Worm (Caenorhabditis elegans) whole organism, L4/young adult: ENCODE results near the gene Y39A3B.1.

Source experiments
- W03F9.2 ChIP-seq: fragments of 150-350 bp; optimal IDR thresholded peaks from 2 replicates; lab custom pipeline; 2014; ENCODE audit warnings: missing biosample characterization, missing genetic modification characterization
- dao-5 ChIP-seq: sonication (generic microtip); optimal IDR thresholded peaks from 2 replicates; lab custom pipeline; 2016; ENCODE audit warnings: missing genotype, missing genetic modification characterization, moderate library complexity, missing compliant biosample characterization
- him-1 ChIP-seq: sonication (generic microtip); optimal IDR thresholded peaks from 2 replicates; lab custom pipeline; 2016; ENCODE audit warnings: missing genotype, missing genetic modification reagents, missing genetic modification characterization, missing compliant biosample characterization

Gene Y39A3B.1

DNA sequence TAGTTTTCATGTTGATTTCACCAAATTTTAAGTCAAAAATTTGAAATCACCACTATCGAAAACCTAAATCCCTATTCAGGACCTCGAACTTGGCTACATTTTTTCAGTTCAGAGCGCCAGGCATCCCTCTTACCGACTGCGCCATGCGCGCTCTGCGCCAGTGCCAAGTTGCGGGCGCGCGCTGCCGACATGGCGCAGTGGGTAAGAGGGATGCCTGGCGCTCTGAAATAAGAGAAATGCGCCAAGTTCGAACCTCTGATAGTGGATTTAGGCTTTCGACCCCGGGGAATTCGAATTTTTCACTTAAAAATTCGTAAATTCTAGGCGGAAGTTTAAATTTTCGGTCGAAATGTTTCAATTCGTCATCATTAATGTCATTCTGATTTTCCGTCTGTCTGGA lies 15.9 kb upstream of the Y39A3B.1 start:
- no peak for TF ChIP-seq dao-5 (tag; lab: Kevin White, UChicago)
- no peak for TF ChIP-seq him-1 (tag; lab: Kevin White, UChicago)
- TF ChIP-seq W03F9.2 (tag; lab: Kevin White, UChicago): no peak

- no peak for TF ChIP-seq him-1 (tag; lab: Kevin White, UChicago)
- no peak for TF ChIP-seq W03F9.2 (tag; lab: Kevin White, UChicago)
- no peak for TF ChIP-seq dao-5 (tag; lab: Kevin White, UChicago)
Measured at ce11 chrIII:1997569-1997968, 8.3 kb upstream of the Y39A3B.1 start, which contains the start of gene lgc-42. lgc-42 (plus strand) TSS chrIII:1997869.

DNA sequence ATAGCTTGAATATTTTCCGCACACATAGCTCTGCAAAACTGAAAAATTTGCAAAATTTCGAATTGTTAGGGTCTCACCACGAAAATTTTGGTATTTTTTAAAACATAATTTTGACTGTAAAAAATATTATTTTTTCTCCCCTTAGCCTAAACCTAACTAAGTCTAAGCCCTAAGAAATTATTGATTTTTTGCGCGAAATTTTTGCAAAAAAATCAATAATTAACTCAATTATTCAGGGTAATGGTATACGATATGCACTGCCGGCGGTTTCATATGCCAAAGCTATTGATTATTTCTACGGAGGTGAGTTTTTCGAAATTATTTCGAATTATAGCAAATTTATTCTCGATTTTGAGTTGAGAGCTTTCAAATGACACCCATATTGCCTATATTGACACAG lies 4.6 kb upstream of the Y39A3B.1 start:
- TF ChIP-seq W03F9.2 (tag; lab: Kevin White, UChicago) (no peak), him-1 (tag; lab: Kevin White, UChicago) (no peak), dao-5 (tag; lab: Kevin White, UChicago) (no peak)

DNA sequence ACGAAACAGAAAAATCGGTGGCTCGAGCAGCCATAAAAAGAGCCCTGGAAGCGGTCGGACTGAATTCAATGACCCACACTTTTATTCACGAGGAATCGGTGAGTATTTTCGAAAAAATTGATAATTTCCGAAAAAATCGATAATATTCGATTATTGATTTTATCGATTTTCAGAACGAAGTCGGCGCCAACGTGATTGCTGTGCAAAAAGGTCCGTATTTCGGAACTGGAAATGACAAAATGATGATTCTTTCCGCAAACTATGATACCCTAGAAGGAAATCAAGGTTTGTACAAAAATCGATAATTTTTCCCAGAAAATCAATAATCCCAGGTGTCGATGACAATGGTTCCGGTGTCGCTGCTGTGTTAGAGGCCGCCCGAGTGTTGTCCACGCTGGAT lies 1.1 kb downstream of the Y39A3B.1 start:
- TF ChIP-seq him-1 (tag; lab: Kevin White, UChicago): no peak

- TF ChIP-seq W03F9.2 (tag; lab: Kevin White, UChicago) (no peak), him-1 (tag; lab: Kevin White, UChicago) (no peak), dao-5 (tag; lab: Kevin White, UChicago) (no peak)
Measured at ce11 chrIII:2008334-2008733, 2.5 kb downstream of the Y39A3B.1 start.

DNA sequence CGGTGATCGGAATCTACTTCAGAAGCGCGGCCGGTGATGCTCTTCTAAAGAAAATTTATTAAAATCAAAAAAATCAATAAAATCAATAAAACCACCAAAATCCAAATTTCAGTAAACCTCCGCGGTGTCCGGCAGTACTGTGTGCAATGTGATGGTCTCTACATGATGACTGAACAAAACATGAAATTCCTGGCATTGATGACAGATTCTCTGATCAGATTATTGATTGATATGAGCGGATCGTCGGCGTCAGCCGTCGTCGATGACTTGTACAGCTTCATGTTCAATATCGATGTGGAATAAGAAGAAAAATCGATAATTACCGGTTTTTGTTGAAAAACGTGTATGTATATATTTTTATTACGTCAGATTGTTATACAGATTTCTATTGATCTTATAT lies 3.1 kb downstream of the Y39A3B.1 start:
- no peak for TF ChIP-seq dao-5 (tag; lab: Kevin White, UChicago)
- TF ChIP-seq W03F9.2 (tag; lab: Kevin White, UChicago): no peak
- no peak for TF ChIP-seq him-1 (tag; lab: Kevin White, UChicago)

- TF ChIP-seq him-1 (tag; lab: Kevin White, UChicago) (no peak), W03F9.2 (tag; lab: Kevin White, UChicago) (no peak), dao-5 (tag; lab: Kevin White, UChicago) (no peak)
Measured at ce11 chrIII:2012561-2012960, 6.7 kb downstream of the Y39A3B.1 start.

DNA sequence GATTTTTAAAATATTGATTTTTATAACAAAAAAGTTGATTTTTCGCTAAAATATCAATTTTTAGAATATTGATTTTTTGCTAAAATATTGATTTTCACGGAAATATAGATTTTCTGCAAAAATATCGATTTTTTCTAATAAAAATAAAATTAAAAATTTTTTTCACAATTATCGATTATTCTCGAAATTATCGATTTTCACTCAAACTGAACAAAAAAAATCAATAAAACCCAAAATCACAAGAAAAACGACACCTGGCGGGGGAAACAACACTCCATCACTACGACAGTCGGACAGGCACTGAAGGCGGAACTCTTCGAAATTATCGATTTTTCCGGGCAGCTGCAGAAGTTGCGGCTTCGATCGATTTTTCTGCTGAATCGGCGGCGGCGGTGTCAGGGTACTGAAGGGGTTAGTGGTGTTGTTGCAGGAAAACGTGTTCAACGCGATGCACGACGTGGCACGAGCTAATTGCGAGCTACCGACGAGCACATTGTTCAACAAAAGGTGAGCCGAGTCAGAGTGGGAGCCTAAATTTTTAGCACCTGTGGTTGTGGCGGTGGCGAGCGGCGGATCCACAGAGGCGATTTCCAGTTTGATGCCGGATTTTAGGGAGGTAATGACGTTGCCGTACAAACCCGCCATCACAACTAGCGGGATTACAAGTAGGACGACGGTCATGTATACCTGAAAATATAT lies 7.5 kb downstream of the Y39A3B.1 start:
- TF ChIP-seq dao-5 (tag; lab: Kevin White, UChicago): no peak
- no peak for TF ChIP-seq W03F9.2 (tag; lab: Kevin White, UChicago)
- no peak for TF ChIP-seq him-1 (tag; lab: Kevin White, UChicago)

DNA sequence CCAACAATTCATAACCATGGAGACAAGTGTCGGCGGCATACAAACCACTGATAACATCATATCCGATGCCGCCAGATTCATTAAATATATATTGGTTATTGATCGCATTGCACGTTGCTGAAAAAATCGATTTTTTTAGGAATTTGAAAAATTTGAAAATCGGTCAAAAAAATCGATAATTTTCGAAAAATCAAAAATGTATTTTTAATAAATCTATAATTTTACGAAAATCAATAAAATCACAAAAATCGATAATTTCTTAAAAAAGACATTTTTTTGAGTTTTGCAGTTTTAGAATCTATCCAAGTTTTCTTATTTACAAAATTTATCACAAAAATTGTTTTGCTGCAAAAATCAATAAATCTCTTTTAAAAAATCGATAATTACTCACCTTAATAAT lies 9.7 kb downstream of the Y39A3B.1 start:
- TF ChIP-seq W03F9.2 (tag; lab: Kevin White, UChicago) (no peak), dao-5 (tag; lab: Kevin White, UChicago) (no peak), him-1 (tag; lab: Kevin White, UChicago) (no peak)

DNA sequence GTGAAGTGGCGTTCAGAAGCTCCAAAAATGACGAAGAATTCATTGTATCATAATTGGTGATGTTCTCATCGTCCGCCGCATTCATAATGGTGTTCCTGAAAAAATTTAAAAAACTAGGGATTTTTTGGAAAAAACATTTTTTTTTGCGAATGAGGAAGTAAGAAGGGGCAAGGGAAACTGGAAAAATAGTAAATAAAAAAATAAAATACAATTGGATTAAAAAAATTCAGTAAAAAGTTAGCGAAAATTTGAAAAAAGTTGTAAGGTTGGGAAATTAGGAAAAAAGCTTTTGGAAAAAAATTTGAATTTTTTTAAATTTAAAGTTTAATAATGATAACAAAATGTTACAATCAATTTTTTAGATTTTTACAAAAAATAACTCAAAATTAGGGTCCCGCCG lies 15.7 kb downstream of the Y39A3B.1 start, which contains the start of gene ckr-2:
ckr-2 (minus strand) TSS at position 101 of the 400 bp plus-strand sequence.
- TF ChIP-seq him-1 (tag; lab: Kevin White, UChicago) (no peak), dao-5 (tag; lab: Kevin White, UChicago) (no peak), W03F9.2 (tag; lab: Kevin White, UChicago) (no peak)

ce11 chrIII:2027517-2027916 lies 21.7 kb downstream of the Y39A3B.1 start:
- TF ChIP-seq dao-5 (tag; lab: Kevin White, UChicago) (no peak), him-1 (tag; lab: Kevin White, UChicago) (no peak), W03F9.2 (tag; lab: Kevin White, UChicago) (no peak)

- no peak for TF ChIP-seq dao-5 (tag; lab: Kevin White, UChicago)
- TF ChIP-seq him-1 (tag; lab: Kevin White, UChicago): no peak
- no peak for TF ChIP-seq W03F9.2 (tag; lab: Kevin White, UChicago)
Measured at ce11 chrIII:2030776-2031565, 25.1 kb downstream of the Y39A3B.1 start.

DNA sequence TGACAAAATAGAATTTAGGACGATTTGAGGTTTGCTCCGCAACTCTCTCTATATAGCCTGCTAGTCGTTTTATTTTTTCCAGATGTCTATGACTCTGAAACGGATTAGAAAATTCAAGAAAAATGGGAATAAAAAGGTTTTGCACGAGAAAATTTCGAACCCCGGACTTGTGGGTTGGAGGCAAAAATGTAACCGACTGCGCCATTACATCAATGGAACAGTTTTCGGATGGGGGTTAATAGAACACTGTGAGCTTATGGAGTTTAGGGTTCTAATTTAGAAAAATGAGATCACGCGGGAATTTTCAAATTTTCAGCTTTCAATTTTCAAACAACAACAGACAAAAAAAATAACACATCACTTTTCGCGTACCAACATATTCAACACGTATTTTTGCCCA lies 25.9 kb downstream of the Y39A3B.1 start:
- TF ChIP-seq dao-5 (tag; lab: Kevin White, UChicago): no peak
- no peak for TF ChIP-seq him-1 (tag; lab: Kevin White, UChicago)
- TF ChIP-seq W03F9.2 (tag; lab: Kevin White, UChicago): no peak
